Worm (Caenorhabditis elegans) whole organism, L4 larva: ENCODE results near the gene C27D6.1.

ENCODE experiments used
- F26F4.8 ChIP-seq: fragments of 200-800 bp; sonication (Bioruptor generic); conservative IDR thresholded peaks from 2 replicates; pipeline ENCODE4 v1.3.6; 2022; ENCODE audit warnings: missing genetic modification characterization, missing compliant biosample characterization
- F49E8.2 ChIP-seq: sonication (generic microtip); optimal IDR thresholded peaks from 2 replicates; lab custom pipeline; 2016; ENCODE audit warnings: missing compliant biosample characterization, mild to moderate bottlenecking, missing genetic modification characterization, borderline replicate concordance
- R02D3.7 ChIP-seq: fragments of 150-350 bp; sonication (generic microtip); optimal IDR thresholded peaks from 3 replicates; lab custom pipeline; 2014; ENCODE audit warnings: missing biosample characterization, missing genetic modification characterization
- T20F7.1 ChIP-seq: fragments of 200-800 bp; sonication (Bioruptor generic); optimal IDR thresholded peaks from 2 replicates; lab custom pipeline; 2018; ENCODE audit warnings: mild to moderate bottlenecking, missing genetic modification characterization, missing compliant biosample characterization
- T26A8.4 ChIP-seq: fragments of 200-800 bp; sonication (Bioruptor generic); IDR thresholded peaks from 2 replicates; pipeline ENCODE4 v1.3.6; 2022; ENCODE audit warnings: missing genetic modification characterization, missing compliant biosample characterization
- Y105C5A.15 ChIP-seq: fragments of 200-800 bp; sonication (Bioruptor generic); IDR thresholded peaks from 2 replicates; pipeline ENCODE4 v1.3.6; 2022; ENCODE audit warnings: missing genetic modification characterization, missing compliant biosample characterization
- Y48G9A.11 ChIP-seq: fragments of 200-800 bp; sonication (Bioruptor generic); IDR thresholded peaks from 2 replicates; pipeline ENCODE4 v1.3.6; 2022; ENCODE audit warnings: missing genetic modification reagents, missing genetic modification characterization, missing compliant biosample characterization
- Y75B8A.6 ChIP-seq: fragments of 200-800 bp; sonication (Bioruptor generic); IDR thresholded peaks from 2 replicates; pipeline ENCODE4 v1.3.6; 2022; ENCODE audit warnings: missing genetic modification reagents, missing genetic modification characterization, missing compliant biosample characterization
- ZK546.5 ChIP-seq, 2 experiments: sonication (generic microtip); optimal IDR thresholded peaks; 2 replicates each; lab custom pipeline; 2017; ENCODE audit warnings: missing biosample characterization in 2 of 2, missing genetic modification characterization in 2 of 2
- aha-1 ChIP-seq: fragments of 150-350 bp; peaks from one replicate; lab custom pipeline; 2014; ENCODE audit warnings: missing biosample characterization, missing genetic modification characterization
- aly-2 ChIP-seq: sonication (generic microtip); optimal IDR thresholded peaks from 2 replicates; lab custom pipeline; 2018; ENCODE audit warnings: missing biosample characterization, missing genetic modification characterization
- ama-1 ChIP-seq: fragments of 150-350 bp; optimal IDR thresholded peaks from 2 replicates; lab custom pipeline; 2014; ENCODE audit warnings: inconsistent platforms, mixed read lengths
- arid-1 ChIP-seq: fragments of 200-800 bp; sonication (Bioruptor generic); conservative IDR thresholded peaks from 2 replicates; pipeline ENCODE4 v1.3.6; 2022; ENCODE audit warnings: missing genetic modification reagents, missing genetic modification characterization, missing compliant biosample characterization
- ceh-82 ChIP-seq: sonication (generic microtip); optimal IDR thresholded peaks from 2 replicates; lab custom pipeline; 2017; ENCODE audit warnings: missing biosample characterization, missing genetic modification characterization
- cey-2 ChIP-seq: sonication (generic microtip); optimal IDR thresholded peaks from 3 replicates; lab custom pipeline; 2017; ENCODE audit warnings: missing genetic modification characterization, mild to moderate bottlenecking, missing compliant biosample characterization, antibody characterized with exemption, borderline replicate concordance; ENCODE audit not compliant: insufficient read depth
- ctbp-1 ChIP-seq: fragments of 200-800 bp; sonication (Bioruptor generic); IDR thresholded peaks from 2 replicates; pipeline ENCODE4 v1.3.6; 2022; ENCODE audit warnings: missing genetic modification reagents, missing genetic modification characterization, missing compliant biosample characterization
- dmd-6 ChIP-seq: fragments of 200-800 bp; sonication (Bioruptor generic); IDR thresholded peaks from 2 replicates; pipeline ENCODE4 v1.3.6; 2022; ENCODE audit warnings: missing genetic modification reagents, missing genetic modification characterization, missing compliant biosample characterization
- dve-1 ChIP-seq: sonication (generic microtip); optimal IDR thresholded peaks from 2 replicates; lab custom pipeline; 2017; ENCODE audit warnings: antibody characterized with exemption, mild to moderate bottlenecking, missing genetic modification characterization, missing compliant biosample characterization; ENCODE audit not compliant: insufficient read depth
- egl-27 ChIP-seq: sonication (generic microtip); optimal IDR thresholded peaks from 3 replicates; lab custom pipeline; 2017; ENCODE audit warnings: missing biosample characterization, missing genetic modification reagents, missing genetic modification characterization
- fkh-10 ChIP-seq: fragments of 150-350 bp; optimal IDR thresholded peaks from 2 replicates; lab custom pipeline; 2014; ENCODE audit warnings: missing biosample characterization, missing genetic modification reagents, missing genetic modification characterization
- hlh-11 ChIP-seq: fragments of 200-800 bp; sonication (Bioruptor generic); optimal IDR thresholded peaks from 2 replicates; lab custom pipeline; 2018; ENCODE audit warnings: mild to moderate bottlenecking, missing genetic modification characterization, missing compliant biosample characterization
- hmg-1.1 ChIP-seq: fragments of 200-800 bp; sonication (Bioruptor generic); IDR thresholded peaks from 2 replicates; pipeline ENCODE4 v1.3.6; 2022; ENCODE audit warnings: missing genetic modification reagents, missing genetic modification characterization, missing compliant biosample characterization
- lim-7 ChIP-seq: fragments of 200-800 bp; sonication (Bioruptor generic); IDR thresholded peaks from 2 replicates; pipeline ENCODE4 v1.3.6; 2022; ENCODE audit warnings: missing genetic modification characterization, missing compliant biosample characterization
- lin-13 ChIP-seq: fragments of 150-350 bp; optimal IDR thresholded peaks from 2 replicates; lab custom pipeline; 2014; ENCODE audit warnings: missing biosample characterization, missing genetic modification reagents, missing genetic modification characterization
- lin-15B ChIP-seq: fragments of 150-350 bp; sonication (generic microtip); optimal IDR thresholded peaks from 3 replicates; lab custom pipeline; 2014; ENCODE audit warnings: missing biosample characterization, missing genetic modification characterization
- lin-29 ChIP-seq: fragments of 200-800 bp; sonication (Bioruptor generic); IDR thresholded peaks from 2 replicates; pipeline ENCODE4 v1.3.6; 2022; ENCODE audit warnings: missing genetic modification reagents, missing genetic modification characterization, missing compliant biosample characterization
- lin-38 ChIP-seq: fragments of 200-800 bp; sonication (Bioruptor generic); IDR thresholded peaks from 2 replicates; pipeline ENCODE4 v1.3.6; 2022; ENCODE audit warnings: missing genetic modification reagents, missing genetic modification characterization, missing compliant biosample characterization
- mdl-1 ChIP-seq, 2 experiments: fragments of 150-350 bp in 1 of 2; sonication (generic microtip) in 1 of 2; optimal IDR thresholded peaks; 2 replicates each; lab custom pipeline; 2014 to 2017; ENCODE audit warnings: missing biosample characterization in 2 of 2, missing genetic modification characterization in 2 of 2
- mep-1 ChIP-seq: fragments of 150-350 bp; sonication (generic microtip); optimal IDR thresholded peaks from 3 replicates; lab custom pipeline; 2014; ENCODE audit warnings: missing biosample characterization, missing genetic modification characterization
- mes-2 ChIP-seq: sonication (generic microtip); optimal IDR thresholded peaks from 2 replicates; lab custom pipeline; 2016; ENCODE audit warnings: missing genotype, mild to moderate bottlenecking, missing genetic modification characterization, missing compliant biosample characterization; ENCODE audit not compliant: poor library complexity, severe bottlenecking
- mxl-2 ChIP-seq: fragments of 200-800 bp; sonication (Bioruptor generic); conservative IDR thresholded peaks from 2 replicates; pipeline ENCODE4 v1.3.6; 2022; ENCODE audit warnings: missing genetic modification reagents, missing genetic modification characterization, missing compliant biosample characterization
- mxl-3 ChIP-seq: fragments of 200-800 bp; sonication (Bioruptor generic); optimal IDR thresholded peaks from 2 replicates; lab custom pipeline; 2018; ENCODE audit warnings: mild to moderate bottlenecking, missing genetic modification characterization, missing compliant biosample characterization
- nhr-111 ChIP-seq: fragments of 200-800 bp; sonication (Bioruptor generic); optimal IDR thresholded peaks from 2 replicates; lab custom pipeline; 2018; ENCODE audit warnings: mild to moderate bottlenecking, missing genetic modification characterization, missing compliant biosample characterization
- nhr-28 ChIP-seq: fragments of 150-350 bp; optimal IDR thresholded peaks from 2 replicates; lab custom pipeline; 2014; ENCODE audit warnings: missing biosample characterization, missing genetic modification characterization
- nhr-41 ChIP-seq: fragments of 200-800 bp; sonication (Bioruptor generic); IDR thresholded peaks from 2 replicates; pipeline ENCODE4 v1.3.6; 2022; ENCODE audit warnings: missing genetic modification reagents, missing genetic modification characterization, missing compliant biosample characterization
- nhr-42 ChIP-seq: fragments of 200-800 bp; sonication (Bioruptor generic); IDR thresholded peaks from 2 replicates; pipeline ENCODE4 v1.3.6; 2022; ENCODE audit warnings: missing genetic modification characterization, missing compliant biosample characterization
- nhr-48 ChIP-seq: sonication (generic microtip); optimal IDR thresholded peaks from 2 replicates; lab custom pipeline; 2016; ENCODE audit warnings: mild to moderate bottlenecking, missing genetic modification characterization, missing compliant biosample characterization
- nhr-6 ChIP-seq: fragments of 150-350 bp; optimal IDR thresholded peaks from 2 replicates; lab custom pipeline; 2014; ENCODE audit warnings: missing biosample characterization, missing genetic modification characterization
- nhr-77 ChIP-seq: fragments of 150-350 bp; optimal IDR thresholded peaks from 2 replicates; lab custom pipeline; 2014; ENCODE audit warnings: missing biosample characterization, missing genetic modification characterization
- pha-4 ChIP-seq, 2 experiments: fragments of 150-350 bp in 1 of 2; fragments of 200-800 bp in 1 of 2; sonication (Bioruptor generic) in 1 of 2; IDR thresholded peaks in 1 of 2; optimal IDR thresholded peaks in 1 of 2; 2 replicates each; pipeline versions ENCODE4 v1.3.6 to Lab custom; 2014 to 2022; ENCODE audit warnings: missing genetic modification characterization in 2 of 2, missing genetic modification reagents in 2 of 2, missing biosample characterization in 1 of 2, missing compliant biosample characterization in 1 of 2
- php-3 ChIP-seq: fragments of 200-800 bp; sonication (Bioruptor generic); IDR thresholded peaks from 2 replicates; pipeline ENCODE4 v1.3.6; 2022; ENCODE audit warnings: missing genetic modification reagents, missing genetic modification characterization, missing compliant biosample characterization
- rbr-2 ChIP-seq: sonication (generic microtip); optimal IDR thresholded peaks from 2 replicates; lab custom pipeline; 2016; ENCODE audit warnings: missing genotype, missing genetic modification characterization, missing compliant biosample characterization
- skn-1 ChIP-seq: fragments of 150-350 bp; optimal IDR thresholded peaks from 2 replicates; lab custom pipeline; 2014; ENCODE audit warnings: missing biosample characterization, missing genetic modification characterization
- spr-1 ChIP-seq: sonication (generic microtip); optimal IDR thresholded peaks from 2 replicates; lab custom pipeline; 2016; ENCODE audit warnings: mild to moderate bottlenecking, missing genetic modification characterization, missing compliant biosample characterization
- unc-130 ChIP-seq: sonication (generic microtip); optimal IDR thresholded peaks from 2 replicates; lab custom pipeline; 2016; ENCODE audit warnings: missing genetic modification reagents, missing genetic modification characterization, missing compliant biosample characterization
- unc-62 ChIP-seq, 3 experiments: fragments of 150-350 bp in 1 of 3; sonication (generic microtip); optimal IDR thresholded peaks in 2 of 3; peaks in 1 of 3; 1 replicate in 1 of 3; 2 replicates in 2 of 3; lab custom pipeline; 2014 to 2017; ENCODE audit warnings: missing biosample characterization in 3 of 3, missing genetic modification characterization in 3 of 3, missing genetic modification reagents in 3 of 3, missing genotype in 1 of 3
- zfp-3 ChIP-seq: fragments of 200-800 bp; sonication (Bioruptor generic); conservative IDR thresholded peaks from 2 replicates; pipeline ENCODE4 v1.3.6; 2022; ENCODE audit warnings: missing genetic modification reagents, missing genetic modification characterization, missing compliant biosample characterization
- zip-11 ChIP-seq: fragments of 200-800 bp; sonication (Bioruptor generic); IDR thresholded peaks from 2 replicates; pipeline ENCODE4 v1.3.6; 2022; ENCODE audit warnings: missing genetic modification characterization, missing compliant biosample characterization
- ztf-11 ChIP-seq: fragments of 150-350 bp; optimal IDR thresholded peaks from 2 replicates; lab custom pipeline; 2014; ENCODE audit warnings: missing biosample characterization, missing genetic modification characterization

Gene C27D6.1

ce11 chrII:5184661-5185545 is 12.4 kb downstream of the C27D6.1 start:
- TF ChIP-seq lin-13 (no peak), Y48G9A.11 (no peak), lin-38 (no peak), unc-62 (GFP tag; optimal IDR thresholded peaks at IDR 0.05 in 1 of 2; lab: Kevin White, UChicago) (no peak), unc-62 (tag; optimal IDR thresholded peaks at IDR 0.05; lab: Kevin White, UChicago) (no peak), rbr-2 (tag; lab: Kevin White, UChicago) (no peak), mxl-2 (GFP tag; lab: Robert Waterston, UW) (no peak), cey-2 (tag; lab: Kevin White, UChicago) (peak; percentile 5), dmd-6 (GFP tag; lab: Robert Waterston, UW) (peak; percentile 71), ama-1 (no peak), spr-1 (tag; lab: Kevin White, UChicago) (no peak), nhr-6 (tag; lab: Kevin White, UChicago) (no peak), pha-4 (GFP tag; IDR thresholded peaks at IDR 0.05; lab: Robert Waterston, UW) (0 out of 2 replicates have a peak, but pooled peaks have one; percentile 28), pha-4 (tag; optimal IDR thresholded peaks at IDR 0.05; lab: Kevin White, UChicago) (no peak), aha-1 (tag; lab: Kevin White, UChicago) (no peak), mxl-3 (GFP tag; lab: Kevin White, UChicago) (peak; percentile 29), php-3 (peak; percentile 92), lim-7 (GFP tag; lab: Robert Waterston, UW) (no peak), fkh-10 (GFP tag; lab: Kevin White, UChicago) (no peak), nhr-77 (tag; lab: Kevin White, UChicago) (peak; percentile 17), zfp-3 (GFP tag; lab: Robert Waterston, UW) (no peak), F49E8.2 (tag; lab: Kevin White, UChicago) (no peak), zip-11 (GFP tag; lab: Robert Waterston, UW) (no peak), F26F4.8 (GFP tag; lab: Robert Waterston, UW) (no peak), R02D3.7 (tag; lab: Kevin White, UChicago) (no peak), ceh-82 (tag; lab: Kevin White, UChicago) (no peak), egl-27 (tag; lab: Kevin White, UChicago) (no peak), mdl-1 (tag; optimal IDR thresholded peaks at IDR 0.05; lab: Kevin White, UChicago) (peak in 1 of 2 experiments; percentile 18), unc-130 (GFP tag; lab: Kevin White, UChicago) (no peak), ZK546.5 (tag; optimal IDR thresholded peaks at IDR 0.05; lab: Kevin White, UChicago) (no peak), T20F7.1 (GFP tag; lab: Kevin White, UChicago) (peak; percentile 5), lin-15B (tag; lab: Kevin White, UChicago) (no peak), ctbp-1 (no peak), hlh-11 (tag; lab: Kevin White, UChicago) (peak; percentile 64), mep-1 (no peak), mes-2 (tag; lab: Kevin White, UChicago) (peak; percentile 20), nhr-48 (tag; lab: Kevin White, UChicago) (peak; percentile 56), dve-1 (tag; lab: Kevin White, UChicago) (peak; percentile 82), nhr-28 (tag; lab: Kevin White, UChicago) (peak; percentile 51), nhr-111 (GFP tag; lab: Kevin White, UChicago) (no peak), nhr-41 (GFP tag; lab: Robert Waterston, UW) (no peak), nhr-42 (GFP tag; lab: Robert Waterston, UW) (no peak), hmg-1.1 (no peak), skn-1 (no peak), aly-2 (tag; lab: Kevin White, UChicago) (no peak), arid-1 (GFP tag; lab: Robert Waterston, UW) (no peak), ztf-11 (tag; lab: Kevin White, UChicago) (no peak), T26A8.4 (no peak), Y75B8A.6 (no peak), Y105C5A.15 (GFP tag; lab: Robert Waterston, UW) (no peak), lin-29 (GFP tag; lab: Robert Waterston, UW) (no peak)
